Fruit fly (Drosophila melanogaster) whole organism, embryonic: ENCODE measurements around the gene CCT3.
A peak's percentile ranks its signal among the peaks of the same experiment; 100 is the strongest.

Source experiments
- Myb ChIP-seq: fragments of 200-800 bp; sonication (Bioruptor generic); optimal IDR thresholded peaks from 2 replicates; lab custom pipeline; 2016; ENCODE audit warnings: missing biosample characterization, missing genetic modification characterization
- ems ChIP-seq: fragments of 200-800 bp; sonication (Bioruptor generic); optimal IDR thresholded peaks from 3 replicates; lab custom pipeline; 2016; ENCODE audit warnings: missing biosample characterization, missing genetic modification characterization
- salm ChIP-seq: fragments of 200-800 bp; sonication (Bioruptor generic); optimal IDR thresholded peaks from 2 replicates; lab custom pipeline; 2018; ENCODE audit warnings: missing biosample characterization, mild to moderate bottlenecking, missing genetic modification characterization

dm6 chr3R:16640005-16640408, 7.4 kb upstream of the CCT3 start, which contains the start of gene nonA-l:
- TF ChIP-seq salm: no peak
- no peak for TF ChIP-seq ems
- TF ChIP-seq Myb: peak; percentile 65
